Worm (Caenorhabditis elegans) whole organism, L4 larva: ENCODE measurements around the gene tbx-38.

Experiments used
- F49E8.2 ChIP-seq: sonication (generic microtip); optimal IDR thresholded peaks from 2 replicates; lab custom pipeline; 2016; ENCODE audit warnings: missing compliant biosample characterization, mild to moderate bottlenecking, missing genetic modification characterization, borderline replicate concordance
- R02D3.7 ChIP-seq: fragments of 150-350 bp; sonication (generic microtip); optimal IDR thresholded peaks from 3 replicates; lab custom pipeline; 2014; ENCODE audit warnings: missing biosample characterization, missing genetic modification characterization
- Y5F2A.4 ChIP-seq: fragments of 200-800 bp; sonication (Bioruptor generic); optimal IDR thresholded peaks from 2 replicates; lab custom pipeline; 2018; ENCODE audit warnings: mild to moderate bottlenecking, missing genetic modification characterization, missing compliant biosample characterization
- aha-1 ChIP-seq: fragments of 150-350 bp; peaks from one replicate; lab custom pipeline; 2014; ENCODE audit warnings: missing biosample characterization, missing genetic modification characterization
- aly-2 ChIP-seq: sonication (generic microtip); optimal IDR thresholded peaks from 2 replicates; lab custom pipeline; 2018; ENCODE audit warnings: missing biosample characterization, missing genetic modification characterization
- ceh-20 ChIP-seq: fragments of 200-800 bp; sonication (Bioruptor generic); IDR thresholded peaks from 2 replicates; pipeline ENCODE4 v1.3.6; 2022; ENCODE audit warnings: missing genetic modification reagents, missing genetic modification characterization, missing compliant biosample characterization
- ceh-32 ChIP-seq: sonication (generic microtip); optimal IDR thresholded peaks from 2 replicates; lab custom pipeline; 2016; ENCODE audit warnings: mild to moderate bottlenecking, missing genetic modification characterization, missing compliant biosample characterization; ENCODE audit not compliant: poor library complexity
- cey-2 ChIP-seq: sonication (generic microtip); optimal IDR thresholded peaks from 3 replicates; lab custom pipeline; 2017; ENCODE audit warnings: missing genetic modification characterization, mild to moderate bottlenecking, missing compliant biosample characterization, antibody characterized with exemption, borderline replicate concordance; ENCODE audit not compliant: insufficient read depth
- ctbp-1 ChIP-seq: fragments of 200-800 bp; sonication (Bioruptor generic); IDR thresholded peaks from 2 replicates; pipeline ENCODE4 v1.3.6; 2022; ENCODE audit warnings: missing genetic modification reagents, missing genetic modification characterization, missing compliant biosample characterization
- daf-12 ChIP-seq: fragments of 150-350 bp; optimal IDR thresholded peaks from 2 replicates; lab custom pipeline; 2014; ENCODE audit warnings: missing biosample characterization, missing genetic modification reagents, missing genetic modification characterization
- daf-19 ChIP-seq: fragments of 200-800 bp; sonication (Bioruptor generic); conservative IDR thresholded peaks from 2 replicates; pipeline ENCODE4 v1.3.6; 2022; ENCODE audit warnings: missing genetic modification characterization, missing compliant biosample characterization
- duxl-1 ChIP-seq: sonication (generic microtip); optimal IDR thresholded peaks from 2 replicates; lab custom pipeline; 2016; ENCODE audit warnings: mild to moderate bottlenecking, missing genetic modification characterization, moderate library complexity, missing compliant biosample characterization; ENCODE audit not compliant: poor library complexity
- dve-1 ChIP-seq: sonication (generic microtip); optimal IDR thresholded peaks from 2 replicates; lab custom pipeline; 2017; ENCODE audit warnings: antibody characterized with exemption, mild to moderate bottlenecking, missing genetic modification characterization, missing compliant biosample characterization; ENCODE audit not compliant: insufficient read depth
- egl-43 ChIP-seq: fragments of 200-800 bp; sonication (Bioruptor generic); IDR thresholded peaks from 2 replicates; pipeline ENCODE4 v1.3.6; 2022; ENCODE audit warnings: missing genetic modification reagents, missing genetic modification characterization, missing compliant biosample characterization
- gei-8 ChIP-seq: fragments of 200-800 bp; sonication (Bioruptor generic); optimal IDR thresholded peaks from 2 replicates; lab custom pipeline; 2018; ENCODE audit warnings: mild to moderate bottlenecking, missing genetic modification characterization, missing compliant biosample characterization
- hlh-11 ChIP-seq: fragments of 200-800 bp; sonication (Bioruptor generic); optimal IDR thresholded peaks from 2 replicates; lab custom pipeline; 2018; ENCODE audit warnings: mild to moderate bottlenecking, missing genetic modification characterization, missing compliant biosample characterization
- hlh-30 ChIP-seq: sonication (generic microtip); optimal IDR thresholded peaks from 2 replicates; lab custom pipeline; 2017; ENCODE audit warnings: antibody characterized with exemption, mild to moderate bottlenecking, missing genetic modification characterization, missing compliant biosample characterization; ENCODE audit not compliant: insufficient read depth
- hmg-1.1 ChIP-seq: fragments of 200-800 bp; sonication (Bioruptor generic); IDR thresholded peaks from 2 replicates; pipeline ENCODE4 v1.3.6; 2022; ENCODE audit warnings: missing genetic modification reagents, missing genetic modification characterization, missing compliant biosample characterization
- jun-1 ChIP-seq: fragments of 150-350 bp; optimal IDR thresholded peaks from 2 replicates; lab custom pipeline; 2014; ENCODE audit warnings: missing biosample characterization, missing genetic modification reagents, missing genetic modification characterization
- lin-1 ChIP-seq: fragments of 200-800 bp; sonication (Bioruptor generic); IDR thresholded peaks from 2 replicates; pipeline ENCODE4 v1.3.6; 2022; ENCODE audit warnings: missing genetic modification reagents, missing genetic modification characterization, missing compliant biosample characterization
- lin-13 ChIP-seq: fragments of 150-350 bp; optimal IDR thresholded peaks from 2 replicates; lab custom pipeline; 2014; ENCODE audit warnings: missing biosample characterization, missing genetic modification reagents, missing genetic modification characterization
- lsy-2 ChIP-seq, 2 experiments: fragments of 150-350 bp in 1 of 2; sonication (generic microtip) in 1 of 2; optimal IDR thresholded peaks; 2 replicates each; lab custom pipeline; 2014 to 2017; ENCODE audit warnings: missing biosample characterization in 2 of 2, missing genetic modification characterization in 2 of 2
- madf-5 ChIP-seq, 2 experiments: fragments of 200-800 bp; sonication (Bioruptor generic); IDR thresholded peaks; 2 replicates each; pipeline ENCODE4 v1.3.6; 2022; ENCODE audit warnings: missing compliant biosample characterization in 2 of 2, missing genetic modification characterization in 2 of 2
- mdl-1 ChIP-seq, 2 experiments: fragments of 150-350 bp in 1 of 2; sonication (generic microtip) in 1 of 2; optimal IDR thresholded peaks; 2 replicates each; lab custom pipeline; 2014 to 2017; ENCODE audit warnings: missing biosample characterization in 2 of 2, missing genetic modification characterization in 2 of 2
- mxl-3 ChIP-seq: fragments of 200-800 bp; sonication (Bioruptor generic); optimal IDR thresholded peaks from 2 replicates; lab custom pipeline; 2018; ENCODE audit warnings: mild to moderate bottlenecking, missing genetic modification characterization, missing compliant biosample characterization
- nhr-237 ChIP-seq: sonication (generic microtip); optimal IDR thresholded peaks from 2 replicates; lab custom pipeline; 2017; ENCODE audit warnings: missing biosample characterization, missing genetic modification characterization
- nhr-25 ChIP-seq: sonication (generic microtip); optimal IDR thresholded peaks from 2 replicates; lab custom pipeline; 2017; ENCODE audit warnings: missing genetic modification characterization, mild to moderate bottlenecking, missing compliant biosample characterization, antibody characterized with exemption, moderate library complexity, borderline replicate concordance; ENCODE audit not compliant: insufficient read depth
- nhr-28 ChIP-seq: fragments of 150-350 bp; optimal IDR thresholded peaks from 2 replicates; lab custom pipeline; 2014; ENCODE audit warnings: missing biosample characterization, missing genetic modification characterization
- nhr-77 ChIP-seq: fragments of 150-350 bp; optimal IDR thresholded peaks from 2 replicates; lab custom pipeline; 2014; ENCODE audit warnings: missing biosample characterization, missing genetic modification characterization
- pha-4 ChIP-seq, 2 experiments: fragments of 150-350 bp in 1 of 2; fragments of 200-800 bp in 1 of 2; sonication (Bioruptor generic) in 1 of 2; IDR thresholded peaks in 1 of 2; optimal IDR thresholded peaks in 1 of 2; 2 replicates each; pipeline versions ENCODE4 v1.3.6 to Lab custom; 2014 to 2022; ENCODE audit warnings: missing genetic modification characterization in 2 of 2, missing genetic modification reagents in 2 of 2, missing biosample characterization in 1 of 2, missing compliant biosample characterization in 1 of 2
- rbr-2 ChIP-seq: sonication (generic microtip); optimal IDR thresholded peaks from 2 replicates; lab custom pipeline; 2016; ENCODE audit warnings: missing genotype, missing genetic modification characterization, missing compliant biosample characterization
- sdz-12 ChIP-seq: fragments of 200-800 bp; sonication (Bioruptor generic); optimal IDR thresholded peaks from 2 replicates; lab custom pipeline; 2018; ENCODE audit warnings: mild to moderate bottlenecking, missing genetic modification characterization, missing compliant biosample characterization
- skn-1 ChIP-seq: fragments of 150-350 bp; optimal IDR thresholded peaks from 2 replicates; lab custom pipeline; 2014; ENCODE audit warnings: missing biosample characterization, missing genetic modification characterization
- snpc-1.2 ChIP-seq: fragments of 200-800 bp; sonication (Bioruptor generic); IDR thresholded peaks from 2 replicates; pipeline ENCODE4 v1.3.6; 2022; ENCODE audit warnings: missing genetic modification reagents, missing genetic modification characterization, missing compliant biosample characterization
- unc-62 ChIP-seq, 3 experiments: fragments of 150-350 bp in 1 of 3; sonication (generic microtip); optimal IDR thresholded peaks in 2 of 3; peaks in 1 of 3; 1 replicate in 1 of 3; 2 replicates in 2 of 3; lab custom pipeline; 2014 to 2017; ENCODE audit warnings: missing biosample characterization in 3 of 3, missing genetic modification characterization in 3 of 3, missing genetic modification reagents in 3 of 3, missing genotype in 1 of 3
- vab-7 ChIP-seq: fragments of 200-800 bp; sonication (Bioruptor generic); IDR thresholded peaks from 2 replicates; pipeline ENCODE4 v1.3.6; 2022; ENCODE audit warnings: missing genetic modification reagents, missing genetic modification characterization, missing compliant biosample characterization
- zip-11 ChIP-seq: fragments of 200-800 bp; sonication (Bioruptor generic); IDR thresholded peaks from 2 replicates; pipeline ENCODE4 v1.3.6; 2022; ENCODE audit warnings: missing genetic modification characterization, missing compliant biosample characterization
- zip-2 ChIP-seq: fragments of 150-350 bp; optimal IDR thresholded peaks from 2 replicates; lab custom pipeline; 2014; ENCODE audit warnings: missing biosample characterization, missing genetic modification characterization

The tbx-38 gene

ce11 chrIII:11814653-11815052 lies 28.8 kb upstream of the tbx-38 start:
- TF ChIP-seq nhr-28 (peak; percentile 17), nhr-25 (tag; lab: Kevin White, UChicago) (peak; percentile 78), cey-2 (no peak)

- TF ChIP-seq hlh-30 (tag; lab: Kevin White, UChicago) (peak; percentile 16), nhr-25 (tag; lab: Kevin White, UChicago) (peak; percentile 19), ceh-20 (no peak), hmg-1.1 (GFP tag; lab: Robert Waterston, UW) (0 out of 2 replicates have a peak, but pooled peaks have one; percentile 21), lsy-2 (tag; optimal IDR thresholded peaks at IDR 0.05; lab: Kevin White, UChicago) (peak in 1 of 2 experiments; percentile 35), mdl-1 (tag; optimal IDR thresholded peaks at IDR 0.05; lab: Kevin White, UChicago) (peak in 1 of 2 experiments; percentile 47), mxl-3 (peak; percentile 95), R02D3.7 (no peak), nhr-28 (peak; percentile 52), hlh-11 (tag; lab: Kevin White, UChicago) (peak; percentile 43)
Measured at ce11 chrIII:11811839-11812238, 26.0 kb upstream of the tbx-38 start.

ce11 chrIII:11810447-11810846 lies 24.6 kb upstream of the tbx-38 start, which contains the start of gene C18D11.6:
Gene C18D11.6, plus strand, starts transcription at chrIII:11810556.
- TF ChIP-seq ceh-32 (no peak), Y5F2A.4 (GFP tag; lab: Kevin White, UChicago) (no peak), lin-1 (GFP tag; lab: Robert Waterston, UW) (no peak), dve-1 (no peak), rbr-2 (tag; lab: Kevin White, UChicago) (no peak), sdz-12 (GFP tag; lab: Kevin White, UChicago) (no peak), madf-5 (GFP tag; IDR thresholded peaks at IDR 0.05; lab: Robert Waterston, UW) (no peak), egl-43 (GFP tag; lab: Robert Waterston, UW) (no peak), skn-1 (tag; lab: Kevin White, UChicago) (no peak), aha-1 (tag; lab: Kevin White, UChicago) (peak; percentile 87), aly-2 (no peak), F49E8.2 (tag; lab: Kevin White, UChicago) (no peak), unc-62 (GFP tag; optimal IDR thresholded peaks at IDR 0.05 in 1 of 2; lab: Kevin White, UChicago) (peak in 1 of 2 experiments; percentile 85), unc-62 (tag; optimal IDR thresholded peaks at IDR 0.05; lab: Kevin White, UChicago) (no peak), zip-11 (GFP tag; lab: Robert Waterston, UW) (no peak)

ce11 chrIII:11808818-11809217 lies 23.0 kb upstream of the tbx-38 start, which contains the start of gene C18D11.9:
Gene C18D11.9, plus strand, starts transcription at chrIII:11809118.
- TF ChIP-seq lin-13 (no peak), daf-12 (tag; lab: Kevin White, UChicago) (no peak), sdz-12 (GFP tag; lab: Kevin White, UChicago) (no peak), snpc-1.2 (no peak), nhr-237 (no peak), unc-62 (GFP tag; optimal IDR thresholded peaks at IDR 0.05 in 1 of 2; lab: Kevin White, UChicago) (no peak), unc-62 (tag; optimal IDR thresholded peaks at IDR 0.05; lab: Kevin White, UChicago) (no peak), ctbp-1 (GFP tag; lab: Robert Waterston, UW) (no peak), jun-1 (tag; lab: Kevin White, UChicago) (no peak), pha-4 (GFP tag; IDR thresholded peaks at IDR 0.05; lab: Robert Waterston, UW) (no peak), pha-4 (tag; optimal IDR thresholded peaks at IDR 0.05; lab: Kevin White, UChicago) (no peak), vab-7 (no peak), gei-8 (no peak), mdl-1 (tag; optimal IDR thresholded peaks at IDR 0.05; lab: Kevin White, UChicago) (no peak), duxl-1 (tag; lab: Kevin White, UChicago) (no peak), zip-2 (tag; lab: Kevin White, UChicago) (no peak), daf-19 (GFP tag; lab: Robert Waterston, UW) (no peak), nhr-77 (no peak), zip-11 (GFP tag; lab: Robert Waterston, UW) (no peak)
